Fruit fly (Drosophila melanogaster) whole organism, pupa: Measurements from ENCODE around the gene Ir84a.

Experiments used
- CG10348 ChIP-seq: fragments of 200-800 bp; sonication (Bioruptor generic); IDR thresholded peaks from 2 replicates; pipeline ENCODE4 v1.3.6; 2022; ENCODE audit warnings: missing biosample characterization, missing genetic modification characterization
- CG14655 ChIP-seq: fragments of 200-800 bp; sonication (Bioruptor generic); optimal IDR thresholded peaks from 3 replicates; lab custom pipeline; 2017; ENCODE audit warnings: mild to moderate bottlenecking, missing biosample characterization, missing genetic modification reagents, missing genetic modification characterization
- CG32121 ChIP-seq: fragments of 200-800 bp; sonication (Bioruptor generic); IDR thresholded peaks from 2 replicates; pipeline ENCODE4 v1.3.6; 2022; ENCODE audit warnings: missing biosample characterization, missing genetic modification characterization
- CG34367 ChIP-seq: fragments of 200-800 bp; sonication (Bioruptor generic); optimal IDR thresholded peaks from 2 replicates; lab custom pipeline; 2018; ENCODE audit warnings: missing biosample characterization, mild to moderate bottlenecking, missing genetic modification characterization
- CG9948 ChIP-seq: fragments of 200-800 bp; sonication (Bioruptor generic); optimal IDR thresholded peaks from 2 replicates; lab custom pipeline; 2018; ENCODE audit warnings: missing biosample characterization, mild to moderate bottlenecking, missing genetic modification characterization, moderate library complexity
- rn ChIP-seq: fragments of 200-800 bp; sonication (Bioruptor generic); IDR thresholded peaks from 2 replicates; pipeline ENCODE4 v1.3.6; 2022; ENCODE audit warnings: missing biosample characterization, missing genetic modification characterization

- TF ChIP-seq CG34367 (tag; lab: Kevin White, UChicago) (no peak), CG14655 (GFP tag; lab: Kevin White, UChicago) (no peak), rn (GFP tag; lab: Robert Waterston, UW) (no peak), CG10348 (no peak), CG9948 (tag; lab: Kevin White, UChicago) (no peak), CG32121 (GFP tag; lab: Robert Waterston, UW) (no peak)
These were observed 34.7 kb downstream of the Ir84a start for dm6 chr3R:7441359-7441758.
